Worm (Caenorhabditis elegans) whole organism, young adult: ENCODE results near the gene Y105C5B.20.

Source experiments
- B0336.3 ChIP-seq: fragments of 200-800 bp; sonication (Bioruptor generic); IDR thresholded peaks from 2 replicates; pipeline ENCODE4 v1.3.6; 2022; ENCODE audit warnings: missing genetic modification characterization, missing compliant biosample characterization
- F37B4.10 ChIP-seq: fragments of 200-800 bp; sonication (Bioruptor generic); IDR thresholded peaks from 2 replicates; pipeline ENCODE4 v1.3.6; 2022; ENCODE audit warnings: missing genetic modification characterization, missing compliant biosample characterization
- F57A8.1 ChIP-seq: fragments of 200-800 bp; sonication (Bioruptor generic); optimal IDR thresholded peaks from 2 replicates; lab custom pipeline; 2018; ENCODE audit warnings: mild to moderate bottlenecking, missing genetic modification characterization, moderate library complexity, missing compliant biosample characterization
- K12H6.12 ChIP-seq: fragments of 200-800 bp; sonication (Bioruptor generic); optimal IDR thresholded peaks from 2 replicates; lab custom pipeline; 2018; ENCODE audit warnings: mild to moderate bottlenecking, missing genetic modification characterization, missing compliant biosample characterization
- T07F8.4 ChIP-seq: sonication (generic microtip); optimal IDR thresholded peaks from 2 replicates; lab custom pipeline; 2016; ENCODE audit warnings: mild to moderate bottlenecking, missing genetic modification characterization, moderate library complexity, missing compliant biosample characterization
- ZK185.1 ChIP-seq: sonication (generic microtip); optimal IDR thresholded peaks from 2 replicates; lab custom pipeline; 2016; ENCODE audit warnings: mild to moderate bottlenecking, missing genetic modification characterization, missing compliant biosample characterization; ENCODE audit not compliant: poor library complexity, severe bottlenecking
- atf-7 ChIP-seq: sonication (generic microtip); optimal IDR thresholded peaks from 2 replicates; lab custom pipeline; 2017; ENCODE audit warnings: mild to moderate bottlenecking, missing genetic modification characterization, missing compliant biosample characterization
- attf-3 ChIP-seq: fragments of 200-800 bp; sonication (Bioruptor generic); conservative IDR thresholded peaks from 2 replicates; pipeline ENCODE4 v1.3.6; 2022; ENCODE audit warnings: missing genetic modification reagents, missing genetic modification characterization, missing compliant biosample characterization
- attf-6 ChIP-seq: fragments of 200-800 bp; sonication (Bioruptor generic); IDR thresholded peaks from 2 replicates; pipeline ENCODE4 v1.3.6; 2022; ENCODE audit warnings: missing genetic modification reagents, missing genetic modification characterization, missing compliant biosample characterization
- ceh-40 ChIP-seq: fragments of 200-800 bp; sonication (Bioruptor generic); IDR thresholded peaks from 2 replicates; pipeline ENCODE4 v1.3.6; 2022; ENCODE audit warnings: missing genetic modification characterization, missing compliant biosample characterization
- ceh-58 ChIP-seq: fragments of 200-800 bp; sonication (Bioruptor generic); IDR thresholded peaks from 2 replicates; pipeline ENCODE4 v1.3.6; 2022; ENCODE audit warnings: missing genetic modification characterization, missing compliant biosample characterization
- ceh-79 ChIP-seq: sonication (generic microtip); optimal IDR thresholded peaks from 2 replicates; lab custom pipeline; 2017; ENCODE audit warnings: mild to moderate bottlenecking, missing genetic modification characterization, missing compliant biosample characterization
- ceh-91 ChIP-seq: fragments of 200-800 bp; sonication (Bioruptor generic); IDR thresholded peaks from 2 replicates; pipeline ENCODE4 v1.3.6; 2022; ENCODE audit warnings: missing genetic modification reagents, missing genetic modification characterization, missing compliant biosample characterization
- hlh-26 ChIP-seq: fragments of 200-800 bp; sonication (Bioruptor generic); conservative IDR thresholded peaks from 2 replicates; pipeline ENCODE4 v1.3.6; 2022; ENCODE audit warnings: missing genetic modification reagents, missing genetic modification characterization, missing compliant biosample characterization
- hmg-1.2 ChIP-seq: fragments of 200-800 bp; sonication (Bioruptor generic); IDR thresholded peaks from 2 replicates; pipeline ENCODE4 v1.3.6; 2022; ENCODE audit warnings: missing genetic modification reagents, missing genetic modification characterization, missing compliant biosample characterization
- madf-10 ChIP-seq: sonication (generic microtip); optimal IDR thresholded peaks from 2 replicates; lab custom pipeline; 2016; ENCODE audit warnings: mild to moderate bottlenecking, missing genetic modification characterization, missing compliant biosample characterization
- madf-8 ChIP-seq: fragments of 200-800 bp; sonication (Bioruptor generic); conservative IDR thresholded peaks from 2 replicates; pipeline ENCODE4 v1.3.6; 2022; ENCODE audit warnings: missing genetic modification reagents, missing genetic modification characterization, missing compliant biosample characterization
- mes-4 ChIP-seq: sonication (generic microtip); optimal IDR thresholded peaks from 2 replicates; lab custom pipeline; 2016; ENCODE audit warnings: missing genotype, missing genetic modification characterization, missing compliant biosample characterization
- mxl-1 ChIP-seq: sonication (generic microtip); optimal IDR thresholded peaks from 2 replicates; lab custom pipeline; 2016; ENCODE audit warnings: missing genetic modification characterization, missing compliant biosample characterization
- nfya-2 ChIP-seq: fragments of 200-800 bp; sonication (Bioruptor generic); IDR thresholded peaks from 2 replicates; pipeline ENCODE4 v1.3.6; 2022; ENCODE audit warnings: missing genetic modification reagents, missing genetic modification characterization, missing compliant biosample characterization
- rcor-1 ChIP-seq: fragments of 200-800 bp; sonication (Bioruptor generic); IDR thresholded peaks from 2 replicates; pipeline ENCODE4 v1.3.6; 2022; ENCODE audit warnings: missing genetic modification reagents, missing genetic modification characterization, missing compliant biosample characterization
- rec-8 ChIP-seq, 2 experiments: sonication (generic microtip); optimal IDR thresholded peaks; 2 replicates each; lab custom pipeline; 2016; ENCODE audit warnings: mild to moderate bottlenecking in 2 of 2, missing genetic modification characterization in 2 of 2, missing genetic modification reagents in 2 of 2, missing genotype in 2 of 2, missing biosample characterization in 1 of 2, missing compliant biosample characterization in 1 of 2, moderate library complexity in 1 of 2
- snpc-4 ChIP-seq, 5 experiments: fragments of 150-350 bp in 1 of 5; sonication (generic microtip) in 4 of 5; optimal IDR thresholded peaks; 2 replicates each; lab custom pipeline; 2014 to 2018; ENCODE audit warnings: missing genetic modification characterization in 5 of 5, missing biosample characterization in 3 of 5, antibody characterized with exemption in 2 of 5, mild to moderate bottlenecking in 2 of 5, missing compliant biosample characterization in 2 of 5, missing genotype in 2 of 5, moderate library complexity in 2 of 5, missing genetic modification reagents in 1 of 5
- unc-62 ChIP-seq: fragments of 150-350 bp; optimal IDR thresholded peaks from 2 replicates; lab custom pipeline; 2014; ENCODE audit warnings: missing biosample characterization, missing genetic modification reagents, missing genetic modification characterization
- zim-3 ChIP-seq: sonication (generic microtip); optimal IDR thresholded peaks from 2 replicates; lab custom pipeline; 2017; ENCODE audit warnings: mild to moderate bottlenecking, missing genetic modification characterization, moderate library complexity, missing compliant biosample characterization
- ztf-22 ChIP-seq: fragments of 200-800 bp; sonication (Bioruptor generic); optimal IDR thresholded peaks from 2 replicates; lab custom pipeline; 2018; ENCODE audit warnings: mild to moderate bottlenecking, missing genetic modification characterization, moderate library complexity, missing compliant biosample characterization
- ztf-25 ChIP-seq: fragments of 200-800 bp; sonication (Bioruptor generic); IDR thresholded peaks from 2 replicates; pipeline ENCODE4 v1.3.6; 2022; ENCODE audit warnings: missing genetic modification reagents, missing genetic modification characterization, missing compliant biosample characterization

The Y105C5B.20 gene

ce11 chrIV:15991416-15991815 is 3.0 kb downstream of the Y105C5B.20 start:
- TF ChIP-seq atf-7 (tag; lab: Kevin White, UChicago) (no peak), attf-6 (GFP tag; lab: Robert Waterston, UW) (peak; percentile 80), snpc-4 (GFP tag; optimal IDR thresholded peaks at IDR 0.05; lab: Kevin White, UChicago) (no peak), snpc-4 (tag; optimal IDR thresholded peaks at IDR 0.05; lab: Kevin White, UChicago) (peak in 2 of 4 experiments; percentile 39 to 80), rcor-1 (GFP tag; lab: Robert Waterston, UW) (no peak), nfya-2 (GFP tag; lab: Robert Waterston, UW) (no peak)

- TF ChIP-seq ZK185.1 (tag; lab: Kevin White, UChicago) (no peak), attf-6 (GFP tag; lab: Robert Waterston, UW) (0 out of 2 replicates have a peak, but pooled peaks have one; percentile 28), hlh-26 (no peak), snpc-4 (GFP tag; optimal IDR thresholded peaks at IDR 0.05; lab: Kevin White, UChicago) (no peak), snpc-4 (tag; optimal IDR thresholded peaks at IDR 0.05; lab: Kevin White, UChicago) (peak in 3 of 4 experiments; percentile 23 to 79 (median 74)), hmg-1.2 (peak; percentile 81; the same call in 1 of the 2 replicates)
These were observed 10.3 kb downstream of the Y105C5B.20 start, which contains the start of gene Y105C5B.19 for ce11 chrIV:15983920-15984631. Y105C5B.19 (minus strand) TSS chrIV:15983970.

- TF ChIP-seq unc-62 (GFP tag; lab: Kevin White, UChicago) (no peak), madf-10 (tag; lab: Kevin White, UChicago) (no peak)
These were observed 30.1 kb downstream of the Y105C5B.20 start, which contains the start of gene Y105C5B.18 for ce11 chrIV:15964307-15964706. Y105C5B.18 (plus strand) TSS chrIV:15964607.

ce11 chrIV:15962801-15963200 is 31.6 kb downstream of the Y105C5B.20 start, which contains the start of gene Y105C5B.17:
Y105C5B.17 (plus strand) TSS chrIV:15963101.
- no peak for TF ChIP-seq snpc-4 (GFP tag; optimal IDR thresholded peaks at IDR 0.05; lab: Kevin White, UChicago)
- peak in 1 of 4 experiments; percentile 8 for TF ChIP-seq snpc-4 (tag; optimal IDR thresholded peaks at IDR 0.05; lab: Kevin White, UChicago)
- TF ChIP-seq ceh-58 = no peak

DNA sequence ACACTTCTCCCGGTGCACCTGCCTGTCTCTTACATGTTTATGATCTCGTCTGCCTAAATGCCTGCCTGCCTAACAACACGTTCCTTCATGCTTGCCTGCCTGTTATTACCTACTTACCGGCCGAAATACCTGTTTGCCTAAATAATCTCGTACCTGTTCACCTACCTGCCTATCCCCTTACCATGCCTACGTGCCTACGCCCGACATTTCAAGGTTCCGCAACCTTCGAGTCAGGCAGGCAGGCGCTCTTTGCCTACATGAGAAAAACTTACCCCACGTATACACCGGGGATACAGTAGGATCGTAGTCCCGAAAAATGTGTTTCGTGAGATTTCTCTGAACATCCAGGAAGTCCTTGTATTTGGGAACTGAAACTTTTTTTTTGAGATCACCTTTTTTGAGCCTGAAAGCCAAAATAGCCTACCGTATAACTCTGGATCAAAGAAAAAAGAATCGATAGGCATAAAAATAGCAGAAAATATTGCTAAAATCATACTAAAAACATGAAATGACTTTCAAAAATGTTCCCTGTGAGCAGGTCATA is 32.1 kb downstream of the Y105C5B.20 start, which contains the start of gene lgc-19:
TSS of gene lgc-19 (minus strand) at position 494 of the 544 bp plus-strand sequence.
- no peak for TF ChIP-seq mes-4 (tag; lab: Kevin White, UChicago)
- 0 out of 2 replicates have a peak, but pooled peaks have one; percentile 73 for TF ChIP-seq F37B4.10 (GFP tag; lab: Robert Waterston, UW)

DNA sequence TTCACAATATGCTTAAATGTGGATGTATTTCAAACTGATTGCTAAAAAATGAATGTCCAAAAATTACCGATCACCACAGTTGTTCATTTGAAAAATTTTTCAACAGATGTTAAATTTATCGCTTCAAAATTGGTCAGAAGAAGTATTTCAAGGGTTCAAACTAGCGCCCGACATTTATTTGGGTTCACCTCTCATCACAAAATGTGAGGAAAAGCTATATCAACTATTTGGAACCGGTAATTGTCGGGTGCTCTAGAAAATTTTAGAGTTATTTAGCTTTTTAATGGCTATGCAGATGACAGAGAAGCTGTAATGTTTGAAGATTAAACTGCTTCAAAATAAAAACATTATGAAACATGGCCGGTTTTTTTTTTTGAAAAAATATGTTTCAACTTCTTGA is 33.3 kb downstream of the Y105C5B.20 start:
- TF ChIP-seq ztf-22 (GFP tag; lab: Kevin White, UChicago) = no peak
- no peak for TF ChIP-seq nfya-2 (GFP tag; lab: Robert Waterston, UW)
- no peak for TF ChIP-seq snpc-4 (GFP tag; optimal IDR thresholded peaks at IDR 0.05; lab: Kevin White, UChicago)
- peak in 1 of 4 experiments; percentile 55 for TF ChIP-seq snpc-4 (tag; optimal IDR thresholded peaks at IDR 0.05; lab: Kevin White, UChicago)
- TF ChIP-seq T07F8.4 (tag; lab: Kevin White, UChicago) = no peak
- no peak for TF ChIP-seq F57A8.1
- no peak for TF ChIP-seq B0336.3 (GFP tag; lab: Robert Waterston, UW)
- peak; percentile 61; the same call in 1 of the 2 replicates for TF ChIP-seq attf-6 (GFP tag; lab: Robert Waterston, UW)
- no peak for TF ChIP-seq zim-3 (tag; lab: Kevin White, UChicago)
- no peak for TF ChIP-seq ceh-91 (GFP tag; lab: Robert Waterston, UW)
- TF ChIP-seq, all 124 proteins: peak for 2

DNA sequence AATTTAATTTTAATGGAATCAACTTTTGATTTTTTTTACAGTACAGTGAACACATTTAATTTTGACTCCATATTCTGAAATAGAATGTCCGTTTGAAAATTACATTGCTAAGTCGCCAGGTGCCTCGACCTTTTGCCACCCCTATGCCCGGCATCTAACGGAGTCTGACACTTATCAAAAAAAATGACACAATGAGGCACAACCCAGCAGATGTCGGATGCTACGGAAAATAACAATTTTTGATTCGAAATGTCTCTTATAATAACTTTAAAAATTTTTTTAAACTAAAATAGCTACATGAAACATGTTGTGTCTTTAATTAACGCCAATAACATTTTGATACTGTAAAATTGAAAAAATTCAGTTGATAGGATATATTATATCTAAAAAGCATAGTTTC is 39.1 kb downstream of the Y105C5B.20 start:
- TF ChIP-seq attf-3 (GFP tag; lab: Robert Waterston, UW) (no peak), attf-6 (GFP tag; lab: Robert Waterston, UW) (peak; percentile 77), ztf-25 (no peak), ceh-40 (GFP tag; lab: Robert Waterston, UW) (no peak), snpc-4 (GFP tag; optimal IDR thresholded peaks at IDR 0.05; lab: Kevin White, UChicago) (no peak), snpc-4 (tag; optimal IDR thresholded peaks at IDR 0.05; lab: Kevin White, UChicago) (peak in 2 of 4 experiments; percentile 13 to 64), ceh-79 (tag; lab: Kevin White, UChicago) (no peak), K12H6.12 (tag; lab: Kevin White, UChicago) (no peak), rec-8 (tag; optimal IDR thresholded peaks at IDR 0.05; lab: Kevin White, UChicago) (no peak), madf-8 (GFP tag; lab: Robert Waterston, UW) (no peak), mxl-1 (no peak)
